Worm (Caenorhabditis elegans): ENCODE measurements around the gene alh-3.

ce11 chrIV:11011920-11012319, 10.5 kb upstream of the alh-3 start, which contains the start of gene ndx-9:
- TF ChIP-seq ZK546.5 (tag; optimal IDR thresholded peaks at IDR 0.05), result no peak
- TF ChIP-seq mdl-1 (tag; optimal IDR thresholded peaks at IDR 0.05), result no peak
- TF ChIP-seq snpc-4 (tag; optimal IDR thresholded peaks at IDR 0.05), result no peak
- no peak for TF ChIP-seq ztf-4 (tag; optimal IDR thresholded peaks at IDR 0.05)
- TF ChIP-seq elt-3 (tag; optimal IDR thresholded peaks at IDR 0.05), result no peak
- no peak for TF ChIP-seq nhr-25 (tag; optimal IDR thresholded peaks at IDR 0.05)
- TF ChIP-seq ama-1 (optimal IDR thresholded peaks at IDR 0.05), result no peak
- TF ChIP-seq zag-1 (tag; optimal IDR thresholded peaks at IDR 0.05), result no peak
- TF ChIP-seq unc-62 (GFP tag; optimal IDR thresholded peaks at IDR 0.05), result no peak
- TF ChIP-seq nhr-11 (tag; optimal IDR thresholded peaks at IDR 0.05), result no peak
